Fruit fly (Drosophila melanogaster) whole organism, embryonic: ENCODE results near the gene gish.
A peak's percentile ranks its signal among the peaks of the same experiment; 100 is the strongest.

ENCODE experiments used
- CG10321 ChIP-seq: fragments of 200-800 bp; sonication (Bioruptor generic); IDR thresholded peaks from 2 replicates; pipeline ENCODE4 v1.3.6; 2022; ENCODE audit warnings: missing biosample characterization, missing genetic modification characterization
- CG11560 ChIP-seq: fragments of 200-800 bp; sonication (Bioruptor generic); IDR thresholded peaks from 3 replicates; pipeline ENCODE4 v1.3.6; 2022; ENCODE audit warnings: missing biosample characterization, missing genetic modification characterization
- CG12391 ChIP-seq: fragments of 200-800 bp; sonication (Bioruptor generic); optimal IDR thresholded peaks from 3 replicates; lab custom pipeline; 2018; ENCODE audit warnings: missing biosample characterization, mild to moderate bottlenecking, missing genetic modification characterization, moderate library complexity
- CG13894 ChIP-seq: fragments of 200-800 bp; sonication (Bioruptor generic); optimal IDR thresholded peaks from 3 replicates; lab custom pipeline; 2018; ENCODE audit warnings: missing biosample characterization, mild to moderate bottlenecking, missing genetic modification characterization, moderate library complexity
- CG14050 ChIP-seq: fragments of 200-800 bp; sonication (Bioruptor generic); IDR thresholded peaks from 3 replicates; pipeline ENCODE4 v1.3.6; 2022; ENCODE audit warnings: missing biosample characterization, missing genetic modification characterization
- CG1647 ChIP-seq: fragments of 200-800 bp; sonication (Bioruptor generic); optimal IDR thresholded peaks from 3 replicates; lab custom pipeline; 2016; ENCODE audit warnings: missing biosample characterization, missing genetic modification characterization
- CG17568 ChIP-seq: fragments of 200-800 bp; sonication (Bioruptor generic); optimal IDR thresholded peaks from 2 replicates; lab custom pipeline; 2018; ENCODE audit warnings: missing biosample characterization, mild to moderate bottlenecking, missing genetic modification characterization, moderate library complexity
- CG1832 ChIP-seq: fragments of 200-800 bp; sonication (Bioruptor generic); optimal IDR thresholded peaks from 2 replicates; lab custom pipeline; 2017; ENCODE audit warnings: missing biosample characterization, mild to moderate bottlenecking, missing genetic modification characterization, inconsistent platforms
- CG2202 ChIP-seq: fragments of 200-800 bp; sonication (Bioruptor generic); optimal IDR thresholded peaks from 2 replicates; lab custom pipeline; 2018; ENCODE audit warnings: missing biosample characterization, mild to moderate bottlenecking, missing genetic modification characterization
- CG2712 ChIP-seq: fragments of 200-800 bp; optimal IDR thresholded peaks from 3 replicates; lab custom pipeline; 2019; ENCODE audit warnings: missing biosample characterization, mild to moderate bottlenecking, missing genetic modification characterization, moderate library complexity
- CG3847 ChIP-seq: fragments of 200-800 bp; sonication (Bioruptor generic); IDR thresholded peaks from 2 replicates; pipeline ENCODE4 v1.3.6; 2022; ENCODE audit warnings: missing biosample characterization, missing genetic modification characterization
- CG4707 ChIP-seq: fragments of 200-800 bp; sonication (Bioruptor generic); optimal IDR thresholded peaks from 2 replicates; lab custom pipeline; 2018; ENCODE audit warnings: missing biosample characterization, mild to moderate bottlenecking, missing genetic modification characterization, moderate library complexity
- CG5180 ChIP-seq: fragments of 200-800 bp; sonication (Bioruptor generic); optimal IDR thresholded peaks from 3 replicates; lab custom pipeline; 2017; ENCODE audit warnings: missing biosample characterization, missing genetic modification characterization, mild to moderate bottlenecking, moderate library complexity, missing genetic modification reagents
- CG6175 ChIP-seq: fragments of 200-800 bp; sonication (Bioruptor generic); IDR thresholded peaks from 3 replicates; pipeline ENCODE4 v1.3.6; 2022; ENCODE audit warnings: missing biosample characterization, missing genetic modification characterization
- CG6254 ChIP-seq: fragments of 200-800 bp; sonication (Bioruptor generic); optimal IDR thresholded peaks from 3 replicates; lab custom pipeline; 2017; ENCODE audit warnings: mild to moderate bottlenecking, missing biosample characterization, missing genetic modification reagents, missing genetic modification characterization
- CG6765 ChIP-seq: fragments of 200-800 bp; sonication (Bioruptor generic); optimal IDR thresholded peaks from 3 replicates; lab custom pipeline; 2017; ENCODE audit warnings: missing biosample characterization, mild to moderate bottlenecking, missing genetic modification characterization
- CG7357 ChIP-seq: fragments of 200-800 bp; sonication (Bioruptor generic); IDR thresholded peaks from 3 replicates; pipeline ENCODE4 v1.3.6; 2022; ENCODE audit warnings: missing biosample characterization, missing genetic modification characterization
- CG7556 ChIP-seq: fragments of 200-800 bp; sonication (Bioruptor generic); optimal IDR thresholded peaks from 2 replicates; lab custom pipeline; 2017; ENCODE audit warnings: missing biosample characterization, mild to moderate bottlenecking, missing genetic modification characterization
- CG7786 ChIP-seq: fragments of 200-800 bp; sonication (Bioruptor generic); optimal IDR thresholded peaks from 2 replicates; lab custom pipeline; 2016; ENCODE audit warnings: missing biosample characterization, missing genetic modification characterization
- CG8089 ChIP-seq: fragments of 200-800 bp; sonication (Bioruptor generic); optimal IDR thresholded peaks from 3 replicates; lab custom pipeline; 2016; ENCODE audit warnings: missing biosample characterization, missing genetic modification characterization
- CG8388 ChIP-seq: fragments of 200-800 bp; sonication (Bioruptor generic); optimal IDR thresholded peaks from 2 replicates; lab custom pipeline; 2019; ENCODE audit warnings: missing biosample characterization, mild to moderate bottlenecking, missing genetic modification characterization, moderate library complexity
- CG9437 ChIP-seq: fragments of 200-800 bp; sonication (Bioruptor generic); optimal IDR thresholded peaks from 2 replicates; lab custom pipeline; 2018; ENCODE audit warnings: missing biosample characterization, mild to moderate bottlenecking, missing genetic modification characterization
- CG9609 ChIP-seq: fragments of 200-800 bp; sonication (Bioruptor generic); optimal IDR thresholded peaks from 3 replicates; lab custom pipeline; 2016; ENCODE audit warnings: missing biosample characterization, missing genetic modification characterization
- CTCF ChIP-seq: fragments of 200-800 bp; sonication (Bioruptor generic); optimal IDR thresholded peaks from 2 replicates; lab custom pipeline; 2017; ENCODE audit warnings: missing biosample characterization, mild to moderate bottlenecking, missing genetic modification characterization, moderate library complexity
- Dad ChIP-seq: fragments of 200-800 bp; sonication (Bioruptor generic); optimal IDR thresholded peaks from 3 replicates; lab custom pipeline; 2016; ENCODE audit warnings: missing biosample characterization, missing genetic modification characterization
- E2f2 ChIP-seq: fragments of 200-800 bp; sonication (Bioruptor generic); IDR thresholded peaks from 2 replicates; pipeline ENCODE4 v1.3.6; 2022; ENCODE audit warnings: missing biosample characterization, missing genetic modification characterization
- Hr3 ChIP-seq: fragments of 200-800 bp; sonication (Bioruptor generic); optimal IDR thresholded peaks from 3 replicates; lab custom pipeline; 2016; ENCODE audit warnings: missing biosample characterization, missing genetic modification characterization
- MBD-R2 ChIP-seq: fragments of 200-800 bp; sonication (Bioruptor generic); IDR thresholded peaks from 2 replicates; pipeline ENCODE4 v1.3.6; 2022; ENCODE audit warnings: missing biosample characterization, missing genetic modification characterization
- MTF-1 ChIP-seq: fragments of 200-800 bp; sonication (Bioruptor generic); optimal IDR thresholded peaks from 2 replicates; lab custom pipeline; 2018; ENCODE audit warnings: missing biosample characterization, mild to moderate bottlenecking, missing genetic modification characterization, borderline replicate concordance
- Med ChIP-seq: fragments of 200-800 bp; sonication (Bioruptor generic); peaks from one replicate; lab custom pipeline; 2016; ENCODE audit warnings: missing biosample characterization, missing genetic modification characterization, mild to moderate bottlenecking, inconsistent platforms, moderate library complexity
- NC2α ChIP-seq: fragments of 200-800 bp; sonication (Bioruptor generic); optimal IDR thresholded peaks from 2 replicates; lab custom pipeline; 2016; ENCODE audit warnings: missing biosample characterization, missing genetic modification characterization
- NFAT ChIP-seq: fragments of 200-800 bp; sonication (Bioruptor generic); IDR thresholded peaks from 2 replicates; pipeline ENCODE4 v1.3.6; 2022; ENCODE audit warnings: missing biosample characterization, missing genetic modification characterization
- Oli ChIP-seq: fragments of 200-800 bp; sonication (Bioruptor generic); optimal IDR thresholded peaks from 2 replicates; lab custom pipeline; 2018; ENCODE audit warnings: missing biosample characterization, mild to moderate bottlenecking, missing genetic modification characterization, moderate library complexity
- Spps ChIP-seq: fragments of 200-800 bp; sonication (Bioruptor generic); optimal IDR thresholded peaks from 2 replicates; lab custom pipeline; 2018; ENCODE audit warnings: missing biosample characterization, mild to moderate bottlenecking, missing genetic modification characterization
- abd-A ChIP-seq: fragments of 200-800 bp; sonication (Bioruptor generic); optimal IDR thresholded peaks from 3 replicates; lab custom pipeline; 2019; ENCODE audit warnings: missing biosample characterization, mild to moderate bottlenecking, missing genetic modification characterization, moderate library complexity
- amos ChIP-seq: fragments of 200-800 bp; sonication (Bioruptor generic); IDR thresholded peaks from 2 replicates; pipeline ENCODE4 v1.3.6; 2022; ENCODE audit warnings: missing biosample characterization, missing genetic modification characterization; ENCODE audit not compliant: partially characterized antibody
- ash1 ChIP-seq: fragments of 200-800 bp; sonication (Bioruptor generic); optimal IDR thresholded peaks from 2 replicates; lab custom pipeline; 2018; ENCODE audit warnings: missing biosample characterization, mild to moderate bottlenecking, missing genetic modification characterization
- croc ChIP-seq: fragments of 200-800 bp; sonication (Bioruptor generic); conservative IDR thresholded peaks from 3 replicates; pipeline ENCODE4 v1.3.6; 2022; ENCODE audit warnings: missing biosample characterization, missing genetic modification characterization
- crp ChIP-seq, 2 experiments: fragments of 200-800 bp; sonication (Bioruptor generic); optimal IDR thresholded peaks; 2 replicates in 1 of 2; 3 replicates in 1 of 2; lab custom pipeline; 2017; ENCODE audit warnings: missing biosample characterization in 2 of 2, missing genetic modification characterization in 2 of 2, mild to moderate bottlenecking in 1 of 2, moderate library complexity in 1 of 2
- dm ChIP-seq: fragments of 200-800 bp; sonication (Bioruptor generic); optimal IDR thresholded peaks from 3 replicates; lab custom pipeline; 2016; ENCODE audit warnings: missing biosample characterization, missing genetic modification characterization
- dmrt11E ChIP-seq: fragments of 200-800 bp; sonication (Bioruptor generic); optimal IDR thresholded peaks from 3 replicates; lab custom pipeline; 2018; ENCODE audit warnings: missing biosample characterization, mild to moderate bottlenecking, missing genetic modification characterization, moderate library complexity
- dpn ChIP-seq, 2 experiments: fragments of 200-800 bp; sonication (Bioruptor generic); optimal IDR thresholded peaks; 3 replicates each; lab custom pipeline; 2016; ENCODE audit warnings: missing biosample characterization in 2 of 2, missing genetic modification characterization in 2 of 2
- emc ChIP-seq: fragments of 200-800 bp; sonication (Bioruptor generic); optimal IDR thresholded peaks from 2 replicates; lab custom pipeline; 2016; ENCODE audit warnings: missing biosample characterization, missing genetic modification characterization
- exex ChIP-seq: fragments of 200-800 bp; sonication (Bioruptor generic); optimal IDR thresholded peaks from 4 replicates; lab custom pipeline; 2018; ENCODE audit warnings: missing biosample characterization, mild to moderate bottlenecking, missing genetic modification characterization, moderate library complexity
- grau ChIP-seq: fragments of 200-800 bp; optimal IDR thresholded peaks from 3 replicates; lab custom pipeline; 2019; ENCODE audit warnings: missing biosample characterization, mild to moderate bottlenecking, missing genetic modification characterization, moderate library complexity
- pfk ChIP-seq: fragments of 200-800 bp; sonication (Bioruptor generic); optimal IDR thresholded peaks from 2 replicates; lab custom pipeline; 2018; ENCODE audit warnings: missing biosample characterization, mild to moderate bottlenecking, missing genetic modification characterization, moderate library complexity
- pum ChIP-seq: fragments of 200-800 bp; sonication (Bioruptor generic); optimal IDR thresholded peaks from 2 replicates; lab custom pipeline; 2016; ENCODE audit warnings: missing biosample characterization, missing genetic modification characterization
- sim ChIP-seq: fragments of 200-800 bp; sonication (Bioruptor generic); IDR thresholded peaks from 2 replicates; pipeline ENCODE4 v1.3.6; 2022; ENCODE audit warnings: missing biosample characterization, missing genetic modification characterization
- slp2 ChIP-seq: fragments of 200-800 bp; sonication (Bioruptor generic); optimal IDR thresholded peaks from 2 replicates; lab custom pipeline; 2016; ENCODE audit warnings: missing biosample characterization, missing genetic modification characterization
- sug ChIP-seq: fragments of 200-800 bp; optimal IDR thresholded peaks from 2 replicates; lab custom pipeline; 2019; ENCODE audit warnings: missing biosample characterization, mild to moderate bottlenecking, missing genetic modification characterization, moderate library complexity
- trh ChIP-seq: fragments of 200-800 bp; sonication (Bioruptor generic); optimal IDR thresholded peaks from 2 replicates; lab custom pipeline; 2016; ENCODE audit warnings: missing biosample characterization, missing genetic modification characterization
- tx ChIP-seq: fragments of 200-800 bp; sonication (Bioruptor generic); optimal IDR thresholded peaks from 2 replicates; lab custom pipeline; 2016; ENCODE audit warnings: missing biosample characterization, missing genetic modification characterization
- zf30C ChIP-seq: fragments of 200-800 bp; sonication (Bioruptor generic); optimal IDR thresholded peaks from 3 replicates; lab custom pipeline; 2018; ENCODE audit warnings: missing biosample characterization, mild to moderate bottlenecking, missing genetic modification characterization

Gene gish

dm6 chr3R:16251926-16252287 is 20.3 kb upstream of the gish start (continued):
- TF ChIP-seq slp2 (GFP tag; lab: Kevin White, UChicago), result no peak
- no peak for TF ChIP-seq CG14050 (GFP tag; lab: Robert Waterston, UW)
- TF ChIP-seq CG3847 (GFP tag; lab: Robert Waterston, UW), result no peak
- TF ChIP-seq CG4707, result no peak
- no peak for TF ChIP-seq dmrt11E (tag; lab: Kevin White, UChicago)
- no peak for TF ChIP-seq NFAT (GFP tag; lab: Robert Waterston, UW)
- no peak for TF ChIP-seq CG7556 (GFP tag; lab: Kevin White, UChicago)
- TF ChIP-seq CG1647, result no peak
- no peak for TF ChIP-seq CG7786 (GFP tag; lab: Kevin White, UChicago)
- no peak for TF ChIP-seq CG10321 (GFP tag; lab: Robert Waterston, UW)
- TF ChIP-seq E2f2, result no peak
- TF ChIP-seq zf30C (GFP tag; lab: Kevin White, UChicago), result no peak
- TF ChIP-seq grau (tag; lab: Kevin White, UChicago), result no peak
- peak; percentile 28 for TF ChIP-seq abd-A (tag; lab: Kevin White, UChicago)
- TF ChIP-seq NC2α (GFP tag; lab: Kevin White, UChicago), result no peak
- TF ChIP-seq Hr3 (GFP tag; lab: Kevin White, UChicago), result no peak
- no peak for TF ChIP-seq CG6254
- peak; percentile 71 for TF ChIP-seq Med (GFP tag; lab: Kevin White, UChicago)
- no peak for TF ChIP-seq CG9437 (GFP tag; lab: Kevin White, UChicago)
- peak; percentile 22 for TF ChIP-seq CG6765
- no peak for TF ChIP-seq CG7357 (GFP tag; lab: Robert Waterston, UW)
- TF ChIP-seq CG2712 (tag; lab: Kevin White, UChicago), result no peak
- TF ChIP-seq exex (tag; lab: Kevin White, UChicago), result no peak
- TF ChIP-seq CG13894 (tag; lab: Kevin White, UChicago), result peak; percentile 94
- TF ChIP-seq trh (GFP tag; lab: Kevin White, UChicago), result no peak
- peak; percentile 3 for TF ChIP-seq sug (tag; lab: Kevin White, UChicago)
- no peak for TF ChIP-seq CG9609 (GFP tag; lab: Kevin White, UChicago)
- no peak for TF ChIP-seq CG6175 (GFP tag; lab: Robert Waterston, UW)
- no peak for TF ChIP-seq pum (GFP tag; lab: Kevin White, UChicago)
- TF ChIP-seq CG2202, result no peak
- no peak for TF ChIP-seq CG12391
- no peak for TF ChIP-seq Dad
- no peak for TF ChIP-seq MBD-R2
- no peak for TF ChIP-seq MTF-1 (GFP tag; lab: Kevin White, UChicago)
- no peak for TF ChIP-seq pfk (GFP tag; lab: Kevin White, UChicago)
- TF ChIP-seq emc (GFP tag; lab: Kevin White, UChicago), result no peak
- no peak for TF ChIP-seq sim
- no peak for TF ChIP-seq Spps (tag; lab: Kevin White, UChicago)
- TF ChIP-seq dpn (GFP tag; optimal IDR thresholded peaks at IDR 0.05; lab: Kevin White, UChicago), result no peak
- no peak for TF ChIP-seq CG11560
- no peak for TF ChIP-seq CG8388 (GFP tag; lab: Kevin White, UChicago)
- TF ChIP-seq amos (GFP tag; lab: Robert Waterston, UW), result no peak
- no peak for TF ChIP-seq CTCF (GFP tag; lab: Kevin White, UChicago)
- TF ChIP-seq tx, result no peak
- TF ChIP-seq ash1 (GFP tag; lab: Kevin White, UChicago), result no peak
- peak; percentile 15 for TF ChIP-seq CG5180 (GFP tag; lab: Kevin White, UChicago)
- TF ChIP-seq crp (GFP tag; optimal IDR thresholded peaks at IDR 0.05; lab: Kevin White, UChicago), result peak in 1 of 2 experiments; percentile 50
- TF ChIP-seq croc (GFP tag; lab: Robert Waterston, UW), result no peak
- TF ChIP-seq dm (GFP tag; lab: Kevin White, UChicago), result no peak
- no peak for TF ChIP-seq CG1832
- TF ChIP-seq CG8089 (GFP tag; lab: Kevin White, UChicago), result no peak
- no peak for TF ChIP-seq Oli (tag; lab: Kevin White, UChicago)
- TF ChIP-seq CG17568 (GFP tag; lab: Kevin White, UChicago), result no peak
